Fruit fly (Drosophila melanogaster) whole organism, embryonic: Measurements from ENCODE around the gene Epp.

Experiments used
- Adf1 ChIP-seq: fragments of 200-800 bp; sonication (Bioruptor generic); IDR thresholded peaks from 2 replicates; pipeline ENCODE4 v1.3.6; 2022; ENCODE audit warnings: missing biosample characterization, missing genetic modification characterization
- Antp ChIP-seq: fragments of 200-800 bp; sonication (Bioruptor generic); optimal IDR thresholded peaks from 3 replicates; lab custom pipeline; 2016; ENCODE audit warnings: missing biosample characterization, missing genetic modification characterization
- BEAF-32 ChIP-seq: fragments of 200-800 bp; sonication (Bioruptor generic); optimal IDR thresholded peaks from 3 replicates; lab custom pipeline; 2017; ENCODE audit warnings: missing biosample characterization, missing genetic modification characterization, mild to moderate bottlenecking, moderate library complexity, missing genetic modification reagents
- CG10147 ChIP-seq: fragments of 200-800 bp; sonication (Bioruptor generic); optimal IDR thresholded peaks from 2 replicates; lab custom pipeline; 2019; ENCODE audit warnings: missing biosample characterization, mild to moderate bottlenecking, missing genetic modification characterization, moderate library complexity
- CG11504 ChIP-seq: fragments of 200-800 bp; sonication (Bioruptor generic); optimal IDR thresholded peaks from 3 replicates; lab custom pipeline; 2019; ENCODE audit warnings: missing biosample characterization, mild to moderate bottlenecking, missing genetic modification characterization, moderate library complexity
- CG12744 ChIP-seq: fragments of 200-800 bp; sonication (Bioruptor generic); optimal IDR thresholded peaks from 2 replicates; lab custom pipeline; 2016; ENCODE audit warnings: missing biosample characterization, missing genetic modification characterization
- CG13424 ChIP-seq: fragments of 200-800 bp; sonication (Bioruptor generic); optimal IDR thresholded peaks from 2 replicates; lab custom pipeline; 2019; ENCODE audit warnings: missing biosample characterization, mild to moderate bottlenecking, missing genetic modification characterization, moderate library complexity
- CG15269 ChIP-seq: fragments of 200-800 bp; sonication (Bioruptor generic); optimal IDR thresholded peaks from 2 replicates; lab custom pipeline; 2018; ENCODE audit warnings: missing biosample characterization, mild to moderate bottlenecking, missing genetic modification characterization, moderate library complexity
- CG16815 ChIP-seq: fragments of 200-800 bp; sonication (Bioruptor generic); optimal IDR thresholded peaks from 3 replicates; lab custom pipeline; 2017; ENCODE audit warnings: missing biosample characterization, mild to moderate bottlenecking, missing genetic modification characterization
- CG18599 ChIP-seq: fragments of 200-800 bp; sonication (Bioruptor generic); optimal IDR thresholded peaks from 3 replicates; lab custom pipeline; 2017; ENCODE audit warnings: missing biosample characterization, missing genetic modification characterization, mild to moderate bottlenecking, moderate library complexity, missing genetic modification reagents
- CG2202 ChIP-seq: fragments of 200-800 bp; sonication (Bioruptor generic); optimal IDR thresholded peaks from 2 replicates; lab custom pipeline; 2018; ENCODE audit warnings: missing biosample characterization, mild to moderate bottlenecking, missing genetic modification characterization
- CG32532 ChIP-seq: fragments of 200-800 bp; sonication (Bioruptor generic); IDR thresholded peaks from 2 replicates; pipeline ENCODE4 v1.3.6; 2022; ENCODE audit warnings: missing biosample characterization, missing genetic modification characterization
- CG33213 ChIP-seq: fragments of 200-800 bp; sonication (Bioruptor generic); optimal IDR thresholded peaks from 3 replicates; lab custom pipeline; 2016; ENCODE audit warnings: missing biosample characterization, missing genetic modification characterization
- CG3847 ChIP-seq: fragments of 200-800 bp; sonication (Bioruptor generic); IDR thresholded peaks from 2 replicates; pipeline ENCODE4 v1.3.6; 2022; ENCODE audit warnings: missing biosample characterization, missing genetic modification characterization
- CG4404 ChIP-seq: fragments of 200-800 bp; sonication (Bioruptor generic); IDR thresholded peaks from 2 replicates; pipeline ENCODE4 v1.3.6; 2022; ENCODE audit warnings: missing biosample characterization, missing genetic modification characterization
- CG4424 ChIP-seq: fragments of 200-800 bp; sonication (Bioruptor generic); optimal IDR thresholded peaks from 3 replicates; lab custom pipeline; 2016; ENCODE audit warnings: missing biosample characterization, missing genetic modification characterization
- CG6175 ChIP-seq: fragments of 200-800 bp; sonication (Bioruptor generic); IDR thresholded peaks from 3 replicates; pipeline ENCODE4 v1.3.6; 2022; ENCODE audit warnings: missing biosample characterization, missing genetic modification characterization
- CG6272 ChIP-seq: fragments of 200-800 bp; sonication (Bioruptor generic); IDR thresholded peaks from 2 replicates; pipeline ENCODE4 v1.3.6; 2022; ENCODE audit warnings: missing biosample characterization, missing genetic modification characterization
- CG7839 ChIP-seq: fragments of 200-800 bp; sonication (Bioruptor generic); optimal IDR thresholded peaks from 3 replicates; lab custom pipeline; 2018; ENCODE audit warnings: missing biosample characterization, mild to moderate bottlenecking, missing genetic modification characterization, moderate library complexity
- CG9437 ChIP-seq: fragments of 200-800 bp; sonication (Bioruptor generic); optimal IDR thresholded peaks from 2 replicates; lab custom pipeline; 2018; ENCODE audit warnings: missing biosample characterization, mild to moderate bottlenecking, missing genetic modification characterization
- CG9609 ChIP-seq: fragments of 200-800 bp; sonication (Bioruptor generic); optimal IDR thresholded peaks from 3 replicates; lab custom pipeline; 2016; ENCODE audit warnings: missing biosample characterization, missing genetic modification characterization
- CG9932 ChIP-seq: fragments of 200-800 bp; sonication (Bioruptor generic); IDR thresholded peaks from 2 replicates; pipeline ENCODE4 v1.3.6; 2022; ENCODE audit warnings: missing biosample characterization, missing genetic modification characterization
- CrebB ChIP-seq: fragments of 200-800 bp; sonication (Bioruptor generic); optimal IDR thresholded peaks from 3 replicates; lab custom pipeline; 2018; ENCODE audit warnings: missing biosample characterization, mild to moderate bottlenecking, missing genetic modification characterization
- Dfd ChIP-seq, 2 experiments: fragments of >200 bp; optimal IDR thresholded peaks; 2 replicates each; lab custom pipeline; 2017; ENCODE audit warnings: missing biosample characterization in 2 of 2, missing genetic modification characterization in 2 of 2
- E2f2 ChIP-seq: fragments of 200-800 bp; sonication (Bioruptor generic); IDR thresholded peaks from 2 replicates; pipeline ENCODE4 v1.3.6; 2022; ENCODE audit warnings: missing biosample characterization, missing genetic modification characterization
- Fer2 ChIP-seq: fragments of 200-800 bp; sonication (Bioruptor generic); optimal IDR thresholded peaks from 2 replicates; lab custom pipeline; 2018; ENCODE audit warnings: missing biosample characterization, mild to moderate bottlenecking, missing genetic modification characterization, moderate library complexity
- Fer3 ChIP-seq: fragments of 200-800 bp; sonication (Bioruptor generic); optimal IDR thresholded peaks from 2 replicates; lab custom pipeline; 2018; ENCODE audit warnings: missing biosample characterization, mild to moderate bottlenecking, missing genetic modification characterization, moderate library complexity
- Gug ChIP-seq: fragments of 200-800 bp; sonication (Bioruptor generic); IDR thresholded peaks from 4 replicates; pipeline ENCODE4 v1.3.6; 2022; ENCODE audit warnings: missing biosample characterization, missing genetic modification characterization
- HLH3B ChIP-seq: fragments of 200-800 bp; sonication (Bioruptor generic); IDR thresholded peaks from 2 replicates; pipeline ENCODE4 v1.3.6; 2022; ENCODE audit warnings: missing biosample characterization, missing genetic modification characterization
- Kr ChIP-seq: fragments of 200-800 bp; sonication (Bioruptor generic); optimal IDR thresholded peaks from 2 replicates; lab custom pipeline; 2017; ENCODE audit warnings: missing biosample characterization, mild to moderate bottlenecking, missing genetic modification characterization
- Mad ChIP-seq: fragments of 200-800 bp; sonication (Bioruptor generic); optimal IDR thresholded peaks from 2 replicates; lab custom pipeline; 2016; ENCODE audit warnings: missing biosample characterization, missing genetic modification characterization
- Med ChIP-seq: fragments of 200-800 bp; sonication (Bioruptor generic); peaks from one replicate; lab custom pipeline; 2016; ENCODE audit warnings: missing biosample characterization, missing genetic modification characterization, mild to moderate bottlenecking, inconsistent platforms, moderate library complexity
- Mes4 ChIP-seq: fragments of 200-800 bp; sonication (Bioruptor generic); optimal IDR thresholded peaks from 2 replicates; lab custom pipeline; 2016; ENCODE audit warnings: missing biosample characterization, missing genetic modification characterization
- Oli ChIP-seq: fragments of 200-800 bp; sonication (Bioruptor generic); optimal IDR thresholded peaks from 2 replicates; lab custom pipeline; 2018; ENCODE audit warnings: missing biosample characterization, mild to moderate bottlenecking, missing genetic modification characterization, moderate library complexity
- Sry-δ ChIP-seq: fragments of 200-800 bp; sonication (Bioruptor generic); optimal IDR thresholded peaks from 2 replicates; lab custom pipeline; 2016; ENCODE audit warnings: missing biosample characterization, missing genetic modification characterization
- ap ChIP-seq: fragments of 200-800 bp; sonication (Bioruptor generic); IDR thresholded peaks from 2 replicates; pipeline ENCODE4 v1.3.6; 2022; ENCODE audit warnings: missing biosample characterization, missing genetic modification characterization
- br ChIP-seq: fragments of >200 bp; optimal IDR thresholded peaks from 2 replicates; lab custom pipeline; 2017
- cad ChIP-seq: fragments of >200 bp; optimal IDR thresholded peaks from 2 replicates; lab custom pipeline; 2017; ENCODE audit warnings: missing biosample characterization, missing genetic modification characterization
- chinmo ChIP-seq: fragments of 200-800 bp; sonication (Bioruptor generic); IDR thresholded peaks from 4 replicates; pipeline ENCODE4 v1.3.6; 2022; ENCODE audit warnings: missing biosample characterization, missing genetic modification characterization; ENCODE audit not compliant: partially characterized antibody
- corto ChIP-seq: fragments of 200-800 bp; sonication (Bioruptor generic); optimal IDR thresholded peaks from 2 replicates; lab custom pipeline; 2016; ENCODE audit warnings: missing biosample characterization, mild to moderate bottlenecking, missing genetic modification characterization, moderate library complexity
- dan ChIP-seq: fragments of 200-800 bp; sonication (Bioruptor generic); IDR thresholded peaks from 2 replicates; pipeline ENCODE4 v1.3.6; 2022; ENCODE audit warnings: missing biosample characterization, missing genetic modification characterization
- eve ChIP-seq, 2 experiments: fragments of >200 bp; optimal IDR thresholded peaks; 2 replicates each; lab custom pipeline; 2017; ENCODE audit warnings: missing biosample characterization in 2 of 2, missing genetic modification characterization in 2 of 2
- klu ChIP-seq: fragments of 200-800 bp; sonication (Bioruptor generic); IDR thresholded peaks from 2 replicates; pipeline ENCODE4 v1.3.6; 2022; ENCODE audit warnings: missing biosample characterization, missing genetic modification characterization
- lbe ChIP-seq: fragments of 200-800 bp; sonication (Bioruptor generic); optimal IDR thresholded peaks from 2 replicates; lab custom pipeline; 2016; ENCODE audit warnings: missing biosample characterization, mild to moderate bottlenecking, missing genetic modification characterization
- nmo ChIP-seq: fragments of 200-800 bp; sonication (Bioruptor generic); optimal IDR thresholded peaks from 2 replicates; lab custom pipeline; 2018; ENCODE audit warnings: missing biosample characterization, mild to moderate bottlenecking, missing genetic modification characterization, moderate library complexity
- rib ChIP-seq: fragments of 200-800 bp; sonication (Bioruptor generic); IDR thresholded peaks from 2 replicates; pipeline ENCODE4 v1.3.6; 2022; ENCODE audit warnings: missing biosample characterization, missing genetic modification characterization
- slp2 ChIP-seq: fragments of 200-800 bp; sonication (Bioruptor generic); optimal IDR thresholded peaks from 2 replicates; lab custom pipeline; 2016; ENCODE audit warnings: missing biosample characterization, missing genetic modification characterization
- vvl ChIP-seq: fragments of 200-800 bp; sonication (Bioruptor generic); IDR thresholded peaks from 2 replicates; pipeline ENCODE4 v1.3.6; 2022; ENCODE audit warnings: missing biosample characterization, missing genetic modification characterization
- wek ChIP-seq: fragments of 200-800 bp; sonication (Bioruptor generic); optimal IDR thresholded peaks from 3 replicates; lab custom pipeline; 2018; ENCODE audit warnings: missing biosample characterization, mild to moderate bottlenecking, missing genetic modification characterization, moderate library complexity
- zen2 ChIP-seq: fragments of 200-800 bp; sonication (Bioruptor generic); IDR thresholded peaks from 3 replicates; pipeline ENCODE4 v1.3.6; 2022; ENCODE audit warnings: missing biosample characterization, missing genetic modification characterization; ENCODE audit not compliant: partially characterized antibody
- zfh1 ChIP-seq: fragments of 200-800 bp; sonication (Bioruptor generic); IDR thresholded peaks from 3 replicates; pipeline ENCODE4 v1.3.6; 2022; ENCODE audit warnings: missing biosample characterization, missing genetic modification characterization

The Epp gene

dm6 chr3R:24010637-24011214, 18.0 kb upstream of the Epp start (continued):
- peak; percentile 53 for TF ChIP-seq CG10147 (GFP tag; lab: Kevin White, UChicago)
- TF ChIP-seq klu (GFP tag; lab: Robert Waterston, UW), result no peak
- no peak for TF ChIP-seq slp2 (GFP tag; lab: Kevin White, UChicago)
- no peak for TF ChIP-seq CG2202
- peak; percentile 88 for TF ChIP-seq Med
- TF ChIP-seq CG9932, result peak; percentile 55
- TF ChIP-seq CG9609 (GFP tag; lab: Kevin White, UChicago), result no peak
- TF ChIP-seq CG13424 (tag; lab: Kevin White, UChicago), result peak; percentile 72
- TF ChIP-seq Dfd (GFP tag; optimal IDR thresholded peaks at IDR 0.05; lab: Kevin White, UChicago), result no peak
- peak; percentile 9; the same call in 1 of the 4 replicates for TF ChIP-seq Gug (GFP tag; lab: Robert Waterston, UW)
- peak; percentile 5 for TF ChIP-seq Mad (GFP tag; lab: Kevin White, UChicago)
- TF ChIP-seq CG9437 (GFP tag; lab: Kevin White, UChicago), result peak; percentile 15
- TF ChIP-seq Oli (tag; lab: Kevin White, UChicago), result peak; percentile 54
- TF ChIP-seq rib (GFP tag; lab: Robert Waterston, UW), result 0 out of 2 replicates have a peak, but pooled peaks have one; percentile 63
- TF ChIP-seq BEAF-32 (GFP tag; lab: Kevin White, UChicago), result no peak
- peak; percentile 65 for TF ChIP-seq nmo (GFP tag; lab: Kevin White, UChicago)
- TF ChIP-seq br, result no peak
- no peak for TF ChIP-seq lbe (GFP tag; lab: Kevin White, UChicago)
- TF ChIP-seq CrebB (tag; lab: Kevin White, UChicago), result peak; percentile 30
- no peak for TF ChIP-seq chinmo
- TF ChIP-seq Adf1 (GFP tag; lab: Robert Waterston, UW), result peak; percentile 44
- TF ChIP-seq CG11504 (tag; lab: Kevin White, UChicago), result peak; percentile 78
- peak; percentile 62 for TF ChIP-seq Fer3 (tag; lab: Kevin White, UChicago)
- peak; percentile 9 for TF ChIP-seq Antp (GFP tag; lab: Kevin White, UChicago)
- peak; percentile 78 for TF ChIP-seq CG15269 (tag; lab: Kevin White, UChicago)
- peak; percentile 60; the same call in 1 of the 3 replicates for TF ChIP-seq zfh1
- no peak for TF ChIP-seq Sry-δ
- TF ChIP-seq corto (GFP tag; lab: Kevin White, UChicago), result no peak
- no peak for TF ChIP-seq Mes4 (GFP tag; lab: Kevin White, UChicago)
- peak; percentile 13 for TF ChIP-seq Fer2
- TF ChIP-seq zen2 (GFP tag; lab: Robert Waterston, UW), result no peak
- peak; percentile 35; the same call in 1 of the 2 replicates for TF ChIP-seq ap (GFP tag; lab: Robert Waterston, UW)
- peak in 1 of 2 experiments; percentile 73 for TF ChIP-seq eve (GFP tag; optimal IDR thresholded peaks at IDR 0.05; lab: Kevin White, UChicago)
- TF ChIP-seq CG18599 (GFP tag; lab: Kevin White, UChicago), result peak; percentile 84
- TF ChIP-seq wek, result no peak
- no peak for TF ChIP-seq Kr (GFP tag; lab: Kevin White, UChicago)
- peak; percentile 44; the same call in 1 of the 2 replicates for TF ChIP-seq CG6272 (GFP tag; lab: Robert Waterston, UW)
- peak; percentile 47; the same call in 1 of the 2 replicates for TF ChIP-seq E2f2 (GFP tag; lab: Robert Waterston, UW)
- peak; percentile 61 for TF ChIP-seq vvl (GFP tag; lab: Robert Waterston, UW)
- no peak for TF ChIP-seq dan (GFP tag; lab: Robert Waterston, UW)
- peak; percentile 33 for TF ChIP-seq CG4404 (GFP tag; lab: Robert Waterston, UW)
- TF ChIP-seq CG16815 (GFP tag; lab: Kevin White, UChicago), result peak; percentile 7
- peak; percentile 72 for TF ChIP-seq HLH3B
- TF ChIP-seq CG6175, result no peak; the same call in 2 of the 3 replicates
- TF ChIP-seq CG7839 (tag; lab: Kevin White, UChicago), result peak; percentile 72
- no peak for TF ChIP-seq CG33213 (GFP tag; lab: Kevin White, UChicago)
- peak; percentile 78; the same call in 1 of the 2 replicates for TF ChIP-seq CG32532 (GFP tag; lab: Robert Waterston, UW)
- TF ChIP-seq CG12744 (GFP tag; lab: Kevin White, UChicago), result no peak
- TF ChIP-seq CG3847, result peak; percentile 72
- no peak for TF ChIP-seq cad (GFP tag; lab: Kevin White, UChicago)
- TF ChIP-seq CG4424 (GFP tag; lab: Kevin White, UChicago), result peak; percentile 33
